Fruit fly (Drosophila melanogaster) ovary, adult (tissue): Measurements from ENCODE around the gene CG1246.

Source experiments
- CG17801 ChIP-seq: fragments of 200-800 bp; optimal IDR thresholded peaks from 2 replicates; lab custom pipeline; 2019; ENCODE audit warnings: missing biosample characterization, mild to moderate bottlenecking, missing genetic modification characterization, moderate library complexity; ENCODE audit not compliant: partially characterized antibody

CG1246 gene

dm6 chr3L:2651800-2652199, 4.0 kb downstream of the CG1246 start, which contains the start of the genes ProRS-m, CG42304 and Snup:
ProRS-m (minus strand) TSS chr3L:2651850.
CG42304 (plus strand) TSS chr3L:2652088.
Snup (plus strand) TSS chr3L:2652088.
- TF ChIP-seq CG17801 (GFP tag; lab: Kevin White, UChicago) = peak; percentile 71

- no peak for TF ChIP-seq CG17801 (GFP tag; lab: Kevin White, UChicago)
Observed at dm6 chr3L:2659339-2659738, 11.5 kb downstream of the CG1246 start, which contains the start of gene CG33233. CG33233 (plus strand) TSS chr3L:2659639.

- TF ChIP-seq CG17801 (GFP tag; lab: Kevin White, UChicago) = no peak
Observed at dm6 chr3L:2661322-2661721, 13.5 kb downstream of the CG1246 start, which contains the start of gene CG33234. CG33234 (plus strand) TSS chr3L:2661622.
